Fruit fly (Drosophila melanogaster) whole organism, wandering third instar larva: ENCODE results near the gene Glut4EF.

Experiments
- Abd-B ChIP-seq: fragments of >200 bp; optimal IDR thresholded peaks from 2 replicates; lab custom pipeline; 2017; ENCODE audit warnings: missing biosample characterization, missing genetic modification characterization
- Dfd ChIP-seq: fragments of >200 bp; optimal IDR thresholded peaks from 2 replicates; lab custom pipeline; 2017; ENCODE audit warnings: missing biosample characterization, missing genetic modification characterization
- GATAd ChIP-seq: sonication (Bioruptor generic); optimal IDR thresholded peaks from 2 replicates; lab custom pipeline; 2016; ENCODE audit warnings: missing biosample characterization, missing genetic modification characterization
- N ChIP-seq: fragments of >200 bp; optimal IDR thresholded peaks from 2 replicates; lab custom pipeline; 2018; ENCODE audit warnings: missing biosample characterization, missing external identifiers, missing genetic modification characterization
- OdsH ChIP-seq: fragments of 200-800 bp; sonication (Bioruptor generic); optimal IDR thresholded peaks from 2 replicates; lab custom pipeline; 2016; ENCODE audit warnings: missing biosample characterization, mild to moderate bottlenecking, missing genetic modification characterization
- br ChIP-seq: fragments of 200-800 bp; sonication (Bioruptor generic); optimal IDR thresholded peaks from 2 replicates; lab custom pipeline; 2016; ENCODE audit warnings: missing biosample characterization, missing genetic modification characterization
- dl ChIP-seq, 2 experiments: fragments of 175-275, 200-275 bp in 1 of 2; fragments of 200-275 bp in 1 of 2; sonication (Bioruptor generic); optimal IDR thresholded peaks; lab custom pipeline; 2018; ENCODE audit warnings: mild to moderate bottlenecking in 2 of 2, missing biosample characterization in 2 of 2, missing genetic modification characterization in 2 of 2, moderate library complexity in 2 of 2; ENCODE audit not compliant: partially characterized antibody in 2 of 2, insufficient read depth in 1 of 2
- dmrt93B ChIP-seq: fragments of 200-800 bp; sonication (Bioruptor generic); optimal IDR thresholded peaks from 2 replicates; lab custom pipeline; 2018; ENCODE audit warnings: missing biosample characterization, mild to moderate bottlenecking, missing genetic modification characterization
- h ChIP-seq: fragments of 200-800 bp; sonication (Bioruptor generic); optimal IDR thresholded peaks from 3 replicates; lab custom pipeline; 2016; ENCODE audit warnings: missing biosample characterization, mild to moderate bottlenecking, missing genetic modification characterization
- psq ChIP-seq: fragments of 200-800 bp; sonication (Bioruptor generic); optimal IDR thresholded peaks from 3 replicates; lab custom pipeline; 2017; ENCODE audit warnings: missing biosample characterization, mild to moderate bottlenecking, missing genetic modification characterization, moderate library complexity
- usp ChIP-seq: fragments of >200 bp; optimal IDR thresholded peaks from 2 replicates; lab custom pipeline; 2017; ENCODE audit warnings: missing biosample characterization, missing genetic modification characterization

- no peak for TF ChIP-seq OdsH (GFP tag; lab: Kevin White, UChicago)
- TF ChIP-seq psq, result no peak
- TF ChIP-seq h (GFP tag; lab: Kevin White, UChicago), result peak; percentile 53
- TF ChIP-seq Abd-B (GFP tag; lab: Kevin White, UChicago), result no peak
- no peak for TF ChIP-seq usp (GFP tag; lab: Kevin White, UChicago)
- no peak for TF ChIP-seq Dfd (GFP tag; lab: Kevin White, UChicago)
- TF ChIP-seq GATAd (GFP tag; lab: Kevin White, UChicago), result no peak
- TF ChIP-seq dmrt93B, result no peak
- TF ChIP-seq N (GFP tag; lab: Kevin White, UChicago), result no peak
- TF ChIP-seq dl (GFP tag; optimal IDR thresholded peaks at IDR 0.05; lab: Kevin White, UChicago; ENCODE audit: insufficient read depth in 1 of 2, partially characterized antibody in 2 of 2), result no peak
- no peak for TF ChIP-seq br (GFP tag; lab: Kevin White, UChicago)
These were observed 93.8 kb downstream of the Glut4EF start for dm6 chr3R:9968239-9968638.
